Fruit fly (Drosophila melanogaster): ENCODE results near the gene pira.

The pira gene

DNA sequence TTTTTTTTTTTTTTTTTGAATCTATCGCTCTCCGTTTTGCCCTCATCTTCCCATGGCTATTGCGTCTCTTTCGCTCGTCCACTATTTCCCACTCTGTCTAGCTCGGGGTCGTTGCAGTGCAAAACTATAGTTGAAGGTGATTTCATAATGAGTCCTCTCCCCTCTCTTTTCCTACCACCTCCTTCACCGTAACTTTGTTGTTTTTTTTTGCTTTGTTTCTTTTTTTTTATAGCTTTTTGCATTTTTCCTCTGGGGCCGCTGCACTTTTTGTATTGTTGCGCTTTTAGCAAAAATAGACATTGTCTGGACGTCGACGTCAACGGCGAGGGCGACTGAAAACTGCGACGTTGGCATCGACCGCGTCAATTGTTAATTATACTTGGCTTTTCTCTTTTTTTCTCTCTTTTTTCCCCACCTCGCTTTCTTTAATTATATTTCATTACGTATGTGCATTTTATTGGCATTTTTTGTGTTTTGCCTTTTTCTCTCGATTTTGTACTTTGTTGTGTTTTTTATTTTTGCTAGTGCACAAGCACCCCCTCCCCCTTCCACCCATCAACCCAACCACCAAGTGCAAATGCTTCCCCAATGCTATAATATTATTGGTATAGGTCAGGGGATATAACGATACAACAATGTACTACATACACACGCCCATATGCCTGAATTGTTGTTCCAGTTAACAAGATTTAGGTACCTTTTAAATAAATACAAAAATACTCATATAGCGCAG lies 38.1 kb downstream of the pira start (continued):
- TF ChIP-seq Met (GFP tag; optimal IDR thresholded peaks at IDR 0.05): no peak
- no peak for TF ChIP-seq Smox (GFP tag; optimal IDR thresholded peaks at IDR 0.05)
- no peak for TF ChIP-seq Sox102F (GFP tag; optimal IDR thresholded peaks at IDR 0.05)
- TF ChIP-seq CG6276 (GFP tag; optimal IDR thresholded peaks at IDR 0.05): peak; percentile 83
- TF ChIP-seq dac (GFP tag; optimal IDR thresholded peaks at IDR 0.05): peak; percentile 39
- peak; percentile 70 for TF ChIP-seq net (GFP tag; optimal IDR thresholded peaks at IDR 0.05)
- TF ChIP-seq pdm3 (GFP tag; optimal IDR thresholded peaks at IDR 0.05): peak; percentile 53
- TF ChIP-seq CG3032 (tag; optimal IDR thresholded peaks at IDR 0.05): peak; percentile 61
- TF ChIP-seq CG7368 (GFP tag; optimal IDR thresholded peaks at IDR 0.05): peak; percentile 22
- TF ChIP-seq CG10669 (GFP tag; optimal IDR thresholded peaks at IDR 0.05): peak; percentile 73
- TF ChIP-seq CG3919 (GFP tag; optimal IDR thresholded peaks at IDR 0.05): peak; percentile 40
- TF ChIP-seq CG11902 (GFP tag; optimal IDR thresholded peaks at IDR 0.05): no peak
- no peak for TF ChIP-seq CG10631 (GFP tag; optimal IDR thresholded peaks at IDR 0.05)
- peak; percentile 93 for TF ChIP-seq CG8119 (GFP tag; IDR thresholded peaks at IDR 0.05)
- TF ChIP-seq Eip78C (GFP tag): no peak
- peak; percentile 31; the same call in 1 of the 2 replicates for TF ChIP-seq CG11294 (GFP tag; IDR thresholded peaks at IDR 0.05)

DNA sequence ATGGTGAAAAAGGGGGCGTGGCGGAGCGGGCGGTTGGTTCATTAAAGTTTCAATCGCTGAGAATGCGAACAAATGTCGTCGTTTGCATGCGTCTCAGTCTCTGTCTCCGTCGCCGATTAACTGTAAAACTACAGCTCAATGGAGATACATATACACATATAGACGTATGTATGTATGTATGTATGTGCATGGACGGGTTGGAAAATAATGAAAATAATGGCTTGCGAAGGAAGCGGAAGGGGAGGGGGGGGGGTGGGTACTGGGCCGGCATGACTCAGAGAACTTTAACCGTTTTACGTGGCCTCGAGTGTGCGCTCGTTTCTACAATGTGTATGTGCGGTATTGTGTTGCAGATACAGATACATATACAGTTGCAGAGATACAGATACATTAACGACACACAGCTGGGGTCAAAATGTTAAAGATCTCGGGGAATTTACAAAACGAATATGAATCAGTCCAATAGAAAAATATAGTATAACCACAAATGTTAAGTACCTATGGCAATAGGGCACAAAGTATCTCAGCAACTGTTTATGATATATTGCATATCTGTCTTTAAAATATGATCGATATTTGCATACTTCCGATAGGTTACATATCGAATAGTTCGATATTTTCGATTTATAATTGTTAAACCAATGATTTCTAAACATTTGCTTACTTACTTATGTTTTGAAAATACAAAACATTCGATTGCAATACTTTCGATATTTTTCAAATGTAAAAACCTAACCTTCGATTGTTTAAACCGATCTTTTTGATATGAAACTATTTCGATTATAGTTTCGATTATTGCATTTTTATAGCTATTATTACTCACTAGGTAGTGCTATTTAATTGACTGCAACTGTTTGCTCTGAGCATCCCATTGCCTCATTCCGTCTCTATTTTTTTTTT lies 38.9 kb downstream of the pira start:
- no peak for TF ChIP-seq Lpt (GFP tag; optimal IDR thresholded peaks at IDR 0.05)
- TF ChIP-seq OdsH (GFP tag; optimal IDR thresholded peaks at IDR 0.05): peak; percentile 51
- no peak for TF ChIP-seq vri (GFP tag; optimal IDR thresholded peaks at IDR 0.05)
- TF ChIP-seq CG10631 (GFP tag; optimal IDR thresholded peaks at IDR 0.05): peak; percentile 62
- peak; percentile 14 for TF ChIP-seq Sox14 (GFP tag; optimal IDR thresholded peaks at IDR 0.05)
- TF ChIP-seq eg (GFP tag; IDR thresholded peaks at IDR 0.05): peak; percentile 56; the same call in 1 of the 3 replicates
- TF ChIP-seq Gug (GFP tag; IDR thresholded peaks at IDR 0.05): no peak
- peak; percentile 47 for TF ChIP-seq pdm3 (GFP tag; optimal IDR thresholded peaks at IDR 0.05)
- no peak for TF ChIP-seq net (GFP tag; optimal IDR thresholded peaks at IDR 0.05)
- TF ChIP-seq CG8119 (GFP tag; IDR thresholded peaks at IDR 0.05): peak; percentile 34; the same call in 1 of the 3 replicates
- TF ChIP-seq CG8319 (GFP tag; optimal IDR thresholded peaks at IDR 0.05): no peak
- TF ChIP-seq Met (GFP tag; optimal IDR thresholded peaks at IDR 0.05): peak; percentile 5
- TF ChIP-seq CG9139 (GFP tag; optimal IDR thresholded peaks at IDR 0.05): peak; percentile 36
- no peak for TF ChIP-seq fd85E (GFP tag; optimal IDR thresholded peaks at IDR 0.05)
- no peak for TF ChIP-seq CG16779 (tag; optimal IDR thresholded peaks at IDR 0.05)
- TF ChIP-seq dac (GFP tag; optimal IDR thresholded peaks at IDR 0.05): peak; percentile 1
- TF ChIP-seq Hr39 (GFP tag; optimal IDR thresholded peaks at IDR 0.05): peak; percentile 1
- no peak for TF ChIP-seq spab (GFP tag; optimal IDR thresholded peaks at IDR 0.05)
- peak; percentile 15 for TF ChIP-seq CG34406 (GFP tag; optimal IDR thresholded peaks at IDR 0.05)
- TF ChIP-seq CG11762 (GFP tag; optimal IDR thresholded peaks at IDR 0.05; ENCODE audit: insufficient read depth): peak; percentile 48
- peak; percentile 10 for TF ChIP-seq Smox (GFP tag; optimal IDR thresholded peaks at IDR 0.05)
- TF ChIP-seq Hr4 (GFP tag; optimal IDR thresholded peaks at IDR 0.05): peak; percentile 56
- no peak for TF ChIP-seq Hr38 (GFP tag; optimal IDR thresholded peaks at IDR 0.05)
- TF ChIP-seq Sox102F (GFP tag; optimal IDR thresholded peaks at IDR 0.05): no peak
- TF ChIP-seq CG1621 (tag; optimal IDR thresholded peaks at IDR 0.05): peak; percentile 8
- peak; percentile 36 for TF ChIP-seq Ets96B (tag; optimal IDR thresholded peaks at IDR 0.05)
- TF ChIP-seq acj6 (GFP tag; optimal IDR thresholded peaks at IDR 0.05): peak; percentile 49
- peak; percentile 87 for TF ChIP-seq Eip78C (GFP tag)
- TF ChIP-seq CG11902 (GFP tag; optimal IDR thresholded peaks at IDR 0.05): peak; percentile 9
- TF ChIP-seq Eip93F (GFP tag; optimal IDR thresholded peaks at IDR 0.05): no peak
- TF ChIP-seq topi (GFP tag; optimal IDR thresholded peaks at IDR 0.05): peak; percentile 49
- TF ChIP-seq Eip75B (GFP tag; optimal IDR thresholded peaks at IDR 0.05): peak; percentile 60
- TF ChIP-seq fd59A (GFP tag; optimal IDR thresholded peaks at IDR 0.05): peak; percentile 37
- peak in 1 of 2 experiments; percentile 57 for TF ChIP-seq ss (GFP tag; optimal IDR thresholded peaks at IDR 0.05)
- peak; percentile 37 for TF ChIP-seq achi (GFP tag; optimal IDR thresholded peaks at IDR 0.05)
- TF ChIP-seq svp (GFP tag): peak; percentile 76
- TF ChIP-seq CG7368 (GFP tag; optimal IDR thresholded peaks at IDR 0.05): no peak
- TF ChIP-seq CG6808 (GFP tag; optimal IDR thresholded peaks at IDR 0.05): peak; percentile 68
- TF ChIP-seq dsx (GFP tag; optimal IDR thresholded peaks at IDR 0.05; ENCODE audit: poor library complexity, severe bottlenecking): peak; percentile 74
- TF ChIP-seq salr (GFP tag; optimal IDR thresholded peaks at IDR 0.05): peak; percentile 4 to 72

Data from whole organism, prepupa.